Worm (Caenorhabditis elegans) whole organism, midembryonic: ENCODE data around the gene let-653.

Experiments
- T22C8.4 ChIP-seq: fragments of 200-800 bp; sonication (Bioruptor generic); IDR thresholded peaks from 2 replicates; pipeline ENCODE4 v1.3.6; 2022; ENCODE audit warnings: missing genetic modification characterization, missing compliant biosample characterization
- tab-1 ChIP-seq: fragments of 200-800 bp; sonication (Bioruptor generic); IDR thresholded peaks from 2 replicates; pipeline ENCODE4 v1.3.6; 2022; ENCODE audit warnings: missing genetic modification characterization, missing compliant biosample characterization

- TF ChIP-seq tab-1 (GFP tag; lab: Robert Waterston, UW) (no peak), T22C8.4 (GFP tag; lab: Robert Waterston, UW) (no peak)
These were observed 1.9 kb upstream of the let-653 start for ce11 chrIV:11883478-11883877.
